Worm (Caenorhabditis elegans): ENCODE data around the gene nspg-3.

ce11 chrII:6120548-6120947 is 29.0 kb downstream of the nspg-3 start:
- TF ChIP-seq ceh-9 (tag; optimal IDR thresholded peaks at IDR 0.05) (no peak), ceh-82 (tag; optimal IDR thresholded peaks at IDR 0.05) (no peak), aly-2 (tag; optimal IDR thresholded peaks at IDR 0.05) (no peak)
